Worm (Caenorhabditis elegans) whole organism, early embryonic: Measurements from ENCODE around the gene fipr-10.

Experiments used
- ets-7 ChIP-seq: sonication (generic microtip); optimal IDR thresholded peaks from 2 replicates; lab custom pipeline; 2016; ENCODE audit warnings: missing genotype, missing genetic modification characterization, missing compliant biosample characterization
- flt-1 ChIP-seq: fragments of 200-800 bp; sonication (Bioruptor generic); IDR thresholded peaks from 2 replicates; pipeline ENCODE4 v1.3.6; 2022; ENCODE audit warnings: missing genetic modification characterization, missing compliant biosample characterization
- scrt-1 ChIP-seq: fragments of 200-800 bp; sonication (Bioruptor generic); IDR thresholded peaks from 2 replicates; pipeline ENCODE4 v1.3.6; 2022; ENCODE audit warnings: missing genetic modification characterization, missing compliant biosample characterization

DNA sequence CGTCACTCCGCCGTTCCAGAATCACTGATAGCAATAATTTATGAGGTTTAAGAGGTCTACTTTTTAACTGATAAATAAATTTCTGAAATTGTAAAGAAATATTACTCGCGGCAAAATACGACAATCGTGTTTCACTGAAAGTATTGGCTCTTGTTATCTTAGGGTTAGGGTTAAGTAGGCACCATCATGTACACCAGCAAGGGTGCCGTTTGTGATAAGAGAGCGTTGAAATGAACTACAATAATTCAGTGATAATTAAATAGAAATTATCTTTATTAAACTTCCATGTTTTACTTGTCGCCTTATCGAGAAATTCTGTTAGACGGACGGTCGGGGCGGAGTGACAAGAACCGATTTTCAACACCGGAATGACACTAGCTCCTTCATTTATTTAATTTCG is 11.7 kb downstream of the fipr-10 start:
- TF ChIP-seq ets-7 (tag; lab: Kevin White, UChicago) = no peak
- no peak for TF ChIP-seq flt-1 (GFP tag; lab: Robert Waterston, UW)
- no peak for TF ChIP-seq scrt-1
